Worm (Caenorhabditis elegans): ENCODE measurements around the gene F54D10.4.

The F54D10.4 gene

DNA sequence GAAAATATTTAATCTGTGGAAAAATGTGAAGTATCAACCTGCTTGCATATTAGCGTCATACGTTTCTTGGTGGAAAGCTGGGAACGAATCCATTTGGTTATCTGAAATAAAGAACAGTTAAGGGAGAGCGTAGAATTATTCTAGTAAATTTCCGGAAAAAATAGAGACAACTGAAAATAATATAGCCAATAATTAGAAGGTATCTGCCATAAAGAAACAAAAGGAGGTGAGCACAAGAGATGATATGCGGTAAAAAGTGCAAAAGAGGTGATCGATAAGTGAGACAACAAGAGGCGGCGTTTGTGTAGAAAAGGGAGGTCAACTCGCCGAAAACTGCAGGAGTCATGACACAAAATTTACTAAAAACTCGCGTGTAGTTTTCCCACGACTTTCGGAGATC lies 27.4 kb downstream of the F54D10.4 start, which contains the start of gene T24E12.11:
Gene T24E12.11 (minus strand): TSS at position 101 of the 400 bp plus-strand sequence.
- no peak for TF ChIP-seq blmp-1 (tag; optimal IDR thresholded peaks at IDR 0.05; ENCODE audit: insufficient read depth)
- TF ChIP-seq nhr-237 (tag; optimal IDR thresholded peaks at IDR 0.05): no peak
- no peak for TF ChIP-seq zag-1 (tag; optimal IDR thresholded peaks at IDR 0.05)

- TF ChIP-seq ztf-1 (GFP tag; conservative IDR thresholded peaks at IDR 0.05) (no peak), C34F6.9 (tag; optimal IDR thresholded peaks at IDR 0.05) (no peak), lin-11 (tag; optimal IDR thresholded peaks at IDR 0.05) (no peak), nhr-237 (tag; optimal IDR thresholded peaks at IDR 0.05) (no peak), ZK546.5 (tag; optimal IDR thresholded peaks at IDR 0.05) (no peak), alr-1 (tag; optimal IDR thresholded peaks at IDR 0.05) (no peak), dmd-4 (tag; optimal IDR thresholded peaks at IDR 0.05) (no peak), elt-3 (tag; optimal IDR thresholded peaks at IDR 0.05) (no peak), ztf-11 (tag; optimal IDR thresholded peaks at IDR 0.05) (no peak), lin-39 (tag; optimal IDR thresholded peaks at IDR 0.05) (no peak), crh-2 (tag; optimal IDR thresholded peaks at IDR 0.05) (no peak), egl-27 (tag; optimal IDR thresholded peaks at IDR 0.05) (no peak), lsy-2 (tag; optimal IDR thresholded peaks at IDR 0.05) (no peak), aly-2 (tag; optimal IDR thresholded peaks at IDR 0.05) (no peak), F13H6.1 (tag; optimal IDR thresholded peaks at IDR 0.05) (no peak), unc-39 (tag; optimal IDR thresholded peaks at IDR 0.05) (no peak)
Observed at ce11 chrII:3777802-3778201, 29.1 kb downstream of the F54D10.4 start.

ce11 chrII:3775719-3776118 lies 31.1 kb downstream of the F54D10.4 start, which contains the start of gene T24E12.3:
Gene T24E12.3 (plus strand): TSS chrII:3776019.
- no peak for TF ChIP-seq crh-2 (tag; optimal IDR thresholded peaks at IDR 0.05)
- no peak for TF ChIP-seq unc-62 (GFP tag; optimal IDR thresholded peaks at IDR 0.05)
- no peak for TF ChIP-seq nhr-77 (tag; optimal IDR thresholded peaks at IDR 0.05)
- no peak for TF ChIP-seq unc-55 (GFP tag; optimal IDR thresholded peaks at IDR 0.05)
- no peak for TF ChIP-seq sma-3 (GFP tag; optimal IDR thresholded peaks at IDR 0.05)
- TF ChIP-seq blmp-1 (tag; optimal IDR thresholded peaks at IDR 0.05; ENCODE audit: insufficient read depth): no peak
- TF ChIP-seq egl-27 (tag; optimal IDR thresholded peaks at IDR 0.05): no peak
- TF ChIP-seq snpc-4 (tag; optimal IDR thresholded peaks at IDR 0.05): no peak
- no peak for TF ChIP-seq nhr-129 (tag; optimal IDR thresholded peaks at IDR 0.05)
- TF ChIP-seq unc-39 (tag; optimal IDR thresholded peaks at IDR 0.05): no peak
- TF ChIP-seq lin-11 (tag; optimal IDR thresholded peaks at IDR 0.05): no peak
- TF ChIP-seq nhr-23 (tag; optimal IDR thresholded peaks at IDR 0.05): no peak
- TF ChIP-seq alr-1 (tag; optimal IDR thresholded peaks at IDR 0.05): no peak
- TF ChIP-seq nhr-21 (tag; optimal IDR thresholded peaks at IDR 0.05): no peak
- no peak for TF ChIP-seq F13H6.1 (tag; optimal IDR thresholded peaks at IDR 0.05)
- no peak for TF ChIP-seq ztf-1 (GFP tag; conservative IDR thresholded peaks at IDR 0.05)
- TF ChIP-seq R02D3.7 (tag; optimal IDR thresholded peaks at IDR 0.05): no peak
- no peak for TF ChIP-seq elt-1 (tag; optimal IDR thresholded peaks at IDR 0.05)
- no peak for TF ChIP-seq Y55F3AM.14 (GFP tag; optimal IDR thresholded peaks at IDR 0.05)
- TF ChIP-seq sem-4 (tag; optimal IDR thresholded peaks at IDR 0.05): no peak

ce11 chrII:3773130-3773529 lies 33.7 kb downstream of the F54D10.4 start, which contains the start of gene T24E12.10:
Gene T24E12.10 (minus strand): TSS chrII:3773230.
- TF ChIP-seq nhr-11 (tag; optimal IDR thresholded peaks at IDR 0.05): no peak
- no peak for TF ChIP-seq lin-13 (GFP tag; optimal IDR thresholded peaks at IDR 0.05)
- TF ChIP-seq lin-11 (tag; optimal IDR thresholded peaks at IDR 0.05): no peak
- no peak for TF ChIP-seq dmd-4 (tag; optimal IDR thresholded peaks at IDR 0.05)
- TF ChIP-seq snpc-4 (tag; optimal IDR thresholded peaks at IDR 0.05): no peak
- no peak for TF ChIP-seq ztf-11 (tag; optimal IDR thresholded peaks at IDR 0.05)
- TF ChIP-seq ceh-16 (tag; optimal IDR thresholded peaks at IDR 0.05): no peak
- TF ChIP-seq unc-39 (tag; optimal IDR thresholded peaks at IDR 0.05): no peak
- TF ChIP-seq nhr-10 (tag; optimal IDR thresholded peaks at IDR 0.05): no peak
- no peak for TF ChIP-seq nhr-77 (tag; optimal IDR thresholded peaks at IDR 0.05)
- TF ChIP-seq ZK546.5 (tag; optimal IDR thresholded peaks at IDR 0.05): no peak
- no peak for TF ChIP-seq F13H6.1 (tag; optimal IDR thresholded peaks at IDR 0.05)
- no peak for TF ChIP-seq skn-1 (tag; optimal IDR thresholded peaks at IDR 0.05)
- TF ChIP-seq elt-3 (tag; optimal IDR thresholded peaks at IDR 0.05): no peak
- TF ChIP-seq aly-2 (tag; optimal IDR thresholded peaks at IDR 0.05): no peak

- TF ChIP-seq sem-4 (tag; optimal IDR thresholded peaks at IDR 0.05): no peak
- no peak for TF ChIP-seq snpc-4 (tag; optimal IDR thresholded peaks at IDR 0.05)
- no peak for TF ChIP-seq nhr-237 (tag; optimal IDR thresholded peaks at IDR 0.05)
- no peak for TF ChIP-seq alr-1 (tag; optimal IDR thresholded peaks at IDR 0.05)
- no peak for TF ChIP-seq nhr-23 (tag; optimal IDR thresholded peaks at IDR 0.05)
- TF ChIP-seq unc-39 (tag; optimal IDR thresholded peaks at IDR 0.05): no peak
- TF ChIP-seq blmp-1 (tag; optimal IDR thresholded peaks at IDR 0.05; ENCODE audit: insufficient read depth): no peak
- TF ChIP-seq lin-13 (GFP tag; optimal IDR thresholded peaks at IDR 0.05): no peak
- no peak for TF ChIP-seq skn-1 (tag; optimal IDR thresholded peaks at IDR 0.05)
- no peak for TF ChIP-seq elt-1 (tag; optimal IDR thresholded peaks at IDR 0.05)
- TF ChIP-seq dmd-4 (tag; optimal IDR thresholded peaks at IDR 0.05): no peak
Observed at ce11 chrII:3771640-3772039, 35.2 kb downstream of the F54D10.4 start.
